Worm (Caenorhabditis elegans): ENCODE results near the gene C17C3.15.

The C17C3.15 gene

ce11 chrII:5544764-5545163 is 25.7 kb upstream of the C17C3.15 start, which contains the start of gene ins-13:
ins-13 (minus strand) TSS chrII:5544864.
- no peak for TF ChIP-seq lin-39 (tag; optimal IDR thresholded peaks at IDR 0.05)
- no peak for TF ChIP-seq sox-4 (tag; optimal IDR thresholded peaks at IDR 0.05)
- no peak for TF ChIP-seq nhr-28 (tag; optimal IDR thresholded peaks at IDR 0.05)
- TF ChIP-seq nhr-85 (tag): no peak
- no peak for TF ChIP-seq sup-37 (GFP tag; optimal IDR thresholded peaks at IDR 0.05)
- TF ChIP-seq Y116A8C.19 (tag; optimal IDR thresholded peaks at IDR 0.05; ENCODE audit: borderline replicate concordance): no peak

- TF ChIP-seq nhr-28 (tag; optimal IDR thresholded peaks at IDR 0.05): no peak
- no peak for TF ChIP-seq snpc-4 (tag; optimal IDR thresholded peaks at IDR 0.05)
- peak; percentile 22 for TF ChIP-seq snu-23 (GFP tag; optimal IDR thresholded peaks at IDR 0.05)
- no peak for TF ChIP-seq skn-1 (tag; optimal IDR thresholded peaks at IDR 0.05)
- peak; percentile 51 for TF ChIP-seq nhr-71 (tag; optimal IDR thresholded peaks at IDR 0.05)
- no peak for TF ChIP-seq nhr-19 (GFP tag; conservative IDR thresholded peaks at IDR 0.05)
- TF ChIP-seq vab-15 (tag; optimal IDR thresholded peaks at IDR 0.05): no peak
- no peak for TF ChIP-seq ceh-90 (tag; optimal IDR thresholded peaks at IDR 0.05)
Observed at ce11 chrII:5547442-5547894, 23.0 kb upstream of the C17C3.15 start, which contains the start of gene acdh-2. acdh-2 (minus strand) TSS chrII:5547492.

ce11 chrII:5549746-5550145 is 20.7 kb upstream of the C17C3.15 start, which contains the start of gene C17C3.6:
C17C3.6 (plus strand) TSS chrII:5550046.
- no peak for TF ChIP-seq mdl-1 (tag; optimal IDR thresholded peaks at IDR 0.05)
- TF ChIP-seq nhr-71 (tag; optimal IDR thresholded peaks at IDR 0.05): no peak
- TF ChIP-seq nhr-19 (GFP tag; conservative IDR thresholded peaks at IDR 0.05): no peak
- no peak for TF ChIP-seq hlh-17 (GFP tag; optimal IDR thresholded peaks at IDR 0.05; ENCODE audit: borderline replicate concordance)
- no peak for TF ChIP-seq efl-1 (optimal IDR thresholded peaks at IDR 0.05)
- TF ChIP-seq efl-1 (GFP tag; optimal IDR thresholded peaks at IDR 0.05 in 1 of 2): no peak
- no peak for TF ChIP-seq vab-15 (tag; optimal IDR thresholded peaks at IDR 0.05)
- no peak for TF ChIP-seq nhr-47 (tag; optimal IDR thresholded peaks at IDR 0.05)
- no peak for TF ChIP-seq snpc-4 (tag; optimal IDR thresholded peaks at IDR 0.05)
- TF ChIP-seq alr-1 (tag; optimal IDR thresholded peaks at IDR 0.05; ENCODE audit: borderline replicate concordance): no peak
- no peak for TF ChIP-seq ceh-88 (GFP tag; IDR thresholded peaks at IDR 0.05)
- TF ChIP-seq pax-3 (tag; optimal IDR thresholded peaks at IDR 0.05): no peak
- no peak for TF ChIP-seq tlp-1 (tag; optimal IDR thresholded peaks at IDR 0.05)
- TF ChIP-seq ztf-11 (tag; optimal IDR thresholded peaks at IDR 0.05): no peak
- no peak for TF ChIP-seq unc-130 (tag; optimal IDR thresholded peaks at IDR 0.05)
- TF ChIP-seq egl-27 (tag; optimal IDR thresholded peaks at IDR 0.05): no peak
- no peak for TF ChIP-seq xbp-1 (tag; optimal IDR thresholded peaks at IDR 0.05)
- no peak for TF ChIP-seq egl-13 (tag; optimal IDR thresholded peaks at IDR 0.05)
- TF ChIP-seq pqm-1 (tag; optimal IDR thresholded peaks at IDR 0.05): no peak

- TF ChIP-seq vab-15 (tag; optimal IDR thresholded peaks at IDR 0.05) (no peak), tlp-1 (tag; optimal IDR thresholded peaks at IDR 0.05) (no peak), zip-4 (GFP tag; optimal IDR thresholded peaks at IDR 0.05) (no peak), hlh-4 (tag; optimal IDR thresholded peaks at IDR 0.05) (no peak), nhr-237 (tag; optimal IDR thresholded peaks at IDR 0.05) (no peak), nhr-47 (tag; optimal IDR thresholded peaks at IDR 0.05) (no peak), alr-1 (tag; optimal IDR thresholded peaks at IDR 0.05; ENCODE audit: borderline replicate concordance) (no peak), ceh-82 (tag; optimal IDR thresholded peaks at IDR 0.05) (no peak), fkh-8 (tag; optimal IDR thresholded peaks at IDR 0.05) (no peak), lin-13 (GFP tag; optimal IDR thresholded peaks at IDR 0.05) (no peak), Y116A8C.19 (tag; optimal IDR thresholded peaks at IDR 0.05; ENCODE audit: borderline replicate concordance) (no peak), lir-3 (tag; optimal IDR thresholded peaks at IDR 0.05; ENCODE audit: poor library complexity) (no peak), pag-3 (tag; optimal IDR thresholded peaks at IDR 0.05; ENCODE audit: borderline replicate concordance, insufficient read depth) (no peak), egl-27 (tag; optimal IDR thresholded peaks at IDR 0.05) (no peak), ceh-88 (GFP tag; IDR thresholded peaks at IDR 0.05) (no peak), dsc-1 (tag; optimal IDR thresholded peaks at IDR 0.05) (no peak)
Observed at ce11 chrII:5551517-5551916, 18.9 kb upstream of the C17C3.15 start, which contains the start of gene C17C3.5. C17C3.5 (plus strand) TSS chrII:5551817.
